Worm (Caenorhabditis elegans): Measurements from ENCODE around the gene Y57G7A.11.

- TF ChIP-seq ama-1 (optimal IDR thresholded peaks at IDR 0.05) = no peak
- TF ChIP-seq ama-1 (GFP tag; optimal IDR thresholded peaks at IDR 0.05) = no peak
- TF ChIP-seq ccch-3 (GFP tag; optimal IDR thresholded peaks at IDR 0.05) = no peak
- no peak for TF ChIP-seq F49E8.2 (tag; optimal IDR thresholded peaks at IDR 0.05; ENCODE audit: insufficient read depth)
- TF ChIP-seq snpc-3.4 (tag; optimal IDR thresholded peaks at IDR 0.05) = no peak
- TF ChIP-seq madf-6 (GFP tag; IDR thresholded peaks at IDR 0.05) = no peak
- TF ChIP-seq F57A8.1 (GFP tag; optimal IDR thresholded peaks at IDR 0.05) = no peak
- no peak for TF ChIP-seq T26A5.8 (tag; optimal IDR thresholded peaks at IDR 0.05)
- no peak for TF ChIP-seq pbrm-1 (GFP tag; IDR thresholded peaks at IDR 0.05)
- no peak for TF ChIP-seq zim-3 (tag; optimal IDR thresholded peaks at IDR 0.05)
- TF ChIP-seq mcd-1 (GFP tag; IDR thresholded peaks at IDR 0.05) = no peak
- no peak for TF ChIP-seq tlf-1 (GFP tag; optimal IDR thresholded peaks at IDR 0.05)
Measured at ce11 chrII:1301554-1301953, 24.9 kb upstream of the Y57G7A.11 start, which contains the start of gene glb-31.

All from whole organism, young adult.